Fruit fly (Drosophila melanogaster): ENCODE data around the gene KrT95D.
A peak's percentile ranks its signal among the peaks of the same experiment; 100 is the strongest.

The KrT95D gene

DNA sequence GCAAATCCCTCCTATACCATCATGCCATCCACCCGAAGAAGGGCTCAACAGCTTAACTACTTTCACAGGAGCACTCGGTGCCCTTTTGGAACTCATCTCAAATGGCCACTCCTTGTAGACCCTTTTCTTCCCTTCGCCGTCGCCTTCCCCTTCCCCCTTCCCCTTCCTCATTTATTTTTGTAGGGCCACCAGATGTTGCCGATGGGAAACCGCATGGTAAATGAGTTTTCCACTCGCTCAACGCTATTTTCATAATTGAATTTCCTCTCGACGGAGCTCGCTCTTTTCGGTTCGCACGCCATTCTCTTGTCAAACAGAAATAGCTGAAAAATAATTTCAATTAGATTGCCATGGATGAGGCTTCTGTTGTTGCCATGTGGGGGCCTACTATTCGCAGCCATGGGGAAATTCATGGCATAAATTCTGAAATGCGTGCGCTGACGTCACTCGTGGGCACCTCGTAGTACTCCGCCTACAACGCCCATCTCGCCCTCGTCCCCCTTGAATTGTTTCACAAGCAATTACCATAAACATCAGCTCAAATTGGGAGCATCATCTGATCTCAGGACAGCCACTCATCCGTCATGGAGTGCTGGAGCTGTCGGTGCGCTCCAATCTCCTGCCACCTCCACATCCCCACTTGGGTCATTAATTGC lies 19.5 kb downstream of the KrT95D start (continued):
- no peak for TF ChIP-seq D19B (GFP tag; optimal IDR thresholded peaks at IDR 0.05)
- TF ChIP-seq twi (tag; optimal IDR thresholded peaks at IDR 0.05) = peak; percentile 92
- TF ChIP-seq CG13296 (GFP tag; optimal IDR thresholded peaks at IDR 0.05) = no peak
- no peak for TF ChIP-seq ftz-f1 (GFP tag; optimal IDR thresholded peaks at IDR 0.05)
- no peak for TF ChIP-seq CkIIα-i1 (GFP tag; IDR thresholded peaks at IDR 0.05)
- TF ChIP-seq CG13894 (tag; optimal IDR thresholded peaks at IDR 0.05) = no peak
- no peak for TF ChIP-seq ato (GFP tag; IDR thresholded peaks at IDR 0.05; ENCODE audit: partially characterized antibody)
- no peak for TF ChIP-seq sc (optimal IDR thresholded peaks at IDR 0.05)
- no peak for TF ChIP-seq sc (GFP tag; optimal IDR thresholded peaks at IDR 0.05)
- no peak for TF ChIP-seq sna (GFP tag; IDR thresholded peaks at IDR 0.05; ENCODE audit: partially characterized antibody)
- TF ChIP-seq crol (GFP tag; IDR thresholded peaks at IDR 0.05) = peak; percentile 53

DNA sequence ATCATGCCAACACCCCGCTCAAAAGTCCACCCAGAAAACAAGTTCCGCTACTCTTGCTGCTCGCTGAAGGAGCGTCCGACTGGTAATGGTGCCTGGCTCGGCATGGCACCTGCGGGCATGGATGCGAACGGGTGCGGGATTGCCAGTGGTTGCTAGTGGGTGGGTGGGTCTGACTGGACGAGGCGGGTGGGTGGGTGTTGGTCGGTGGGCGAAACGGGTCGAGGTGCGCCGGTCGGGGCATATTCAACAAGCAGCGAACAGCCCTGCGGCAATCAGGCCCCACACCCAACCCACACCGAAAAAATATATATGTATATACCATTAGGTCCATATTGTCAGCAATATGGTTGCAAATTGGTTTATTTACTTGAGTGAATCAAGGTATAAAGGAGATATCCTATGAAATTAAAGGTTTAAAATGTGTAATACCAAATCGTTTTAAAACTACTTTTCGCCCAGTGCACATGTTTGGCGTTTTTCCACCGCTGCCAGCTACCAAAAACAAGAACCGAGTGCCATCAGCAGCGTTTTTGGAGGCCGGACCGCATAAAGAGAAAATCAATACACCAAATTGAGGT lies 20.9 kb downstream of the KrT95D start:
- TF ChIP-seq Dad (GFP tag; optimal IDR thresholded peaks at IDR 0.05) (peak; percentile 35), sim (GFP tag; IDR thresholded peaks at IDR 0.05) (peak; percentile 37; the same call in 1 of the 2 replicates), CG14014 (GFP tag; IDR thresholded peaks at IDR 0.05) (peak; percentile 78), CG30431 (GFP tag; optimal IDR thresholded peaks at IDR 0.05) (no peak), Dip2 (GFP tag; IDR thresholded peaks at IDR 0.05) (no peak), CoRest (tag; optimal IDR thresholded peaks at IDR 0.05) (peak; percentile 66), hth (optimal IDR thresholded peaks at IDR 0.05) (no peak), cad (GFP tag; optimal IDR thresholded peaks at IDR 0.05) (no peak), CG12299 (tag; optimal IDR thresholded peaks at IDR 0.05) (peak; percentile 18), CG18599 (GFP tag; optimal IDR thresholded peaks at IDR 0.05) (peak; percentile 84), Mad (GFP tag; optimal IDR thresholded peaks at IDR 0.05) (peak; percentile 5), Drgx (GFP tag; IDR thresholded peaks at IDR 0.05) (peak; percentile 74), sqz (GFP tag; optimal IDR thresholded peaks at IDR 0.05) (no peak), odd (GFP tag; optimal IDR thresholded peaks at IDR 0.05) (peak; percentile 50), shn (GFP tag; optimal IDR thresholded peaks at IDR 0.05) (no peak), CG13424 (tag; optimal IDR thresholded peaks at IDR 0.05) (peak; percentile 72), TFAM (GFP tag; optimal IDR thresholded peaks at IDR 0.05) (no peak), CG32767 (GFP tag; IDR thresholded peaks at IDR 0.05) (peak; percentile 76), HLH4C (GFP tag; IDR thresholded peaks at IDR 0.05; ENCODE audit: partially characterized antibody) (no peak), vvl (GFP tag; IDR thresholded peaks at IDR 0.05) (peak; percentile 61), CG31441 (GFP tag; IDR thresholded peaks at IDR 0.05) (peak; percentile 61), CG12155 (GFP tag; optimal IDR thresholded peaks at IDR 0.05) (peak; percentile 27), Atf6 (GFP tag; IDR thresholded peaks at IDR 0.05) (peak; percentile 76), mld (GFP tag; IDR thresholded peaks at IDR 0.05; ENCODE audit: partially characterized antibody) (no peak), ham (GFP tag; IDR thresholded peaks at IDR 0.05) (no peak), Oli (tag; optimal IDR thresholded peaks at IDR 0.05) (peak; percentile 54), ash1 (GFP tag; optimal IDR thresholded peaks at IDR 0.05) (no peak), CG18011 (GFP tag; optimal IDR thresholded peaks at IDR 0.05) (no peak), CG17612 (GFP tag; IDR thresholded peaks at IDR 0.05) (peak; percentile 43; the same call in 1 of the 2 replicates), HLH54F (GFP tag; optimal IDR thresholded peaks at IDR 0.05) (no peak), Spps (tag; optimal IDR thresholded peaks at IDR 0.05) (no peak), lola (GFP tag; optimal IDR thresholded peaks at IDR 0.05) (no peak), CG6683 (GFP tag; optimal IDR thresholded peaks at IDR 0.05) (peak; percentile 22), CG7556 (GFP tag; optimal IDR thresholded peaks at IDR 0.05) (peak; percentile 75), fd96Cb (tag; optimal IDR thresholded peaks at IDR 0.05) (peak; percentile 26), repo (GFP tag; optimal IDR thresholded peaks at IDR 0.05) (no peak), Chrac-16 (GFP tag; optimal IDR thresholded peaks at IDR 0.05) (peak; percentile 8), cwo (GFP tag; optimal IDR thresholded peaks at IDR 0.05) (peak; percentile 57)

All from whole organism, embryonic.